Worm (Caenorhabditis elegans) whole organism, midembryonic: ENCODE data around the gene C03E10.1.
"Not testable (repeated sequence)": the region's sequence is repeated elsewhere in the genome, so short reads cannot be mapped to it uniquely, and the experiment has no call there.

ENCODE experiments used
- T22C8.4 ChIP-seq: fragments of 200-800 bp; sonication (Bioruptor generic); IDR thresholded peaks from 2 replicates; pipeline ENCODE4 v1.3.6; 2022; ENCODE audit warnings: missing genetic modification characterization, missing compliant biosample characterization
- cog-1 ChIP-seq: sonication (generic microtip); optimal IDR thresholded peaks from 2 replicates; lab custom pipeline; 2016; ENCODE audit warnings: missing genetic modification characterization, missing compliant biosample characterization
- flt-1 ChIP-seq: fragments of 200-800 bp; sonication (Bioruptor generic); IDR thresholded peaks from 2 replicates; pipeline ENCODE4 v1.3.6; 2022; ENCODE audit warnings: missing genetic modification characterization, missing compliant biosample characterization
- klf-2 ChIP-seq: fragments of 200-800 bp; sonication (Bioruptor generic); conservative IDR thresholded peaks from 2 replicates; pipeline ENCODE4 v1.3.6; 2022; ENCODE audit warnings: missing genetic modification reagents, missing genetic modification characterization, missing compliant biosample characterization
- med-1 ChIP-seq: sonication (generic microtip); optimal IDR thresholded peaks from 2 replicates; lab custom pipeline; 2017; ENCODE audit warnings: missing genetic modification characterization, mild to moderate bottlenecking, missing compliant biosample characterization, antibody characterized with exemption, missing genetic modification reagents; ENCODE audit not compliant: insufficient read depth
- ref-1 ChIP-seq: fragments of 200-800 bp; sonication (Bioruptor generic); conservative IDR thresholded peaks from 2 replicates; pipeline ENCODE4 v1.3.6; 2022; ENCODE audit warnings: missing genetic modification reagents, missing genetic modification characterization, missing compliant biosample characterization
- tab-1 ChIP-seq: fragments of 200-800 bp; sonication (Bioruptor generic); IDR thresholded peaks from 2 replicates; pipeline ENCODE4 v1.3.6; 2022; ENCODE audit warnings: missing genetic modification characterization, missing compliant biosample characterization
- ztf-23 ChIP-seq: fragments of 200-800 bp; sonication (Bioruptor generic); IDR thresholded peaks from 2 replicates; pipeline ENCODE4 v1.3.6; 2022; ENCODE audit warnings: missing genetic modification reagents, missing genetic modification characterization, missing compliant biosample characterization
- ztf-29 ChIP-seq: fragments of 200-800 bp; sonication (Bioruptor generic); IDR thresholded peaks from 2 replicates; pipeline ENCODE4 v1.3.6; 2022; ENCODE audit warnings: missing genetic modification reagents, missing genetic modification characterization, missing compliant biosample characterization

C03E10.1 gene

DNA sequence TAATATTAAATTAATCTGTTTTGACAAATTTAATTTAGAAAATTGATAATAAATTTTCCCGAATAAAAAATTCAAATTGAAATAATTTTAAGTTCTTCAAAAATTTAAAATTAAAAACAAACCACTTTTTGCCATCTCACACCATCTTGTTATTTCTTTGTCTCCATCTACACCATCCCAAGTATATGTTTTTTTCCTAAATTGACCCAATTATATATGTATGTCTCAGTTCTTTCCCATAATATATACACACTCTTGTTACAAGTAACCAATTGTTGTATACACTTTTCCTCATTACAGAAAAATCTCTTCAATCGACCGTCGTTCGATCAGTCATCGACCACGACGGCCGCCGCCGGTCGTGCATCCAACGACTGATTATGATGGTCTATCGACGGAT is 8.7 kb upstream of the C03E10.1 start, which contains the start of gene gly-20:
Gene gly-20, plus strand, starts transcription at position 301 of the 400 bp plus-strand sequence.
- TF ChIP-seq flt-1 (GFP tag; lab: Robert Waterston, UW) (no peak), cog-1 (no peak)

DNA sequence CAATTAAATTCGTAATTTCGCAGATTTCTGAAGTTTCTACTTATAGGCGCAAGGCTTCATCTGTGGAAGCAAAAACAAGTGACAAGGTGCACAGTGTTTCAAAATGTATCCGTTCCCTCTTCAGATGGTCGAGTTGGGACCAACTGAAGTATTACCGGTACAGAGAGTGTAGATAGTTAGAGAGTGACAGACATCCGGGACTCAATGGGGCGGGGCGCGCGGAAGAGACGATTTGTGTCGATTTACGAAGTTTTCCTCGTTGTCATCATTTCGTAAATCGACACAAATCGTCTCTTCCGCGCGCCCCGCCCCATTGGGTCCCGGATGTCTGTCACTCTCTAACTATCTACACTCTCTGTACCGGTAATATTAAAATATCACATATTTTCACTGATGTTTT is 4.9 kb upstream of the C03E10.1 start, which contains the start of gene C03E10.3:
Gene C03E10.3, plus strand, starts transcription at position 301 of the 400 bp plus-strand sequence.
- TF ChIP-seq ref-1 (GFP tag; lab: Robert Waterston, UW); tab-1 (GFP tag; lab: Robert Waterston, UW); med-1: not testable (repeated sequence)

DNA sequence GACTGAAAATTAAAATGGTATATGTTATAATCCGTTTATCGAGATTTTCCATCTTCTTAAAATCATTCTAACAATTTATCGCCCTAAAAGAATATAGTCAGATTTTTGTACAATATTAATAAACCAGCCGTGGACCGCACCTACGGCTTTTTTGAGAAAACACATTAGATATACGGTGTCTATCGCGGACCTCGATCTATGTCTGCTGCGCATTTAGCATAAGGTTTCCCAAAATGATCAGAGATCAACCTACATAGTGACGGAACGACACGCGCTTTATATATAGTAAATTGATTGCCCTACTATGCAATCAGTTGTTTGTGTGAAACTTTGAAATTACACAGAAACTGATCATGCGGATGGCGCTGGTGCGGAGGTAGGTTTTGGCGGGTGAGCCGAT is 1.7 kb downstream of the C03E10.1 start:
- TF ChIP-seq tab-1 (GFP tag; lab: Robert Waterston, UW) (no peak), med-1 (no peak)

DNA sequence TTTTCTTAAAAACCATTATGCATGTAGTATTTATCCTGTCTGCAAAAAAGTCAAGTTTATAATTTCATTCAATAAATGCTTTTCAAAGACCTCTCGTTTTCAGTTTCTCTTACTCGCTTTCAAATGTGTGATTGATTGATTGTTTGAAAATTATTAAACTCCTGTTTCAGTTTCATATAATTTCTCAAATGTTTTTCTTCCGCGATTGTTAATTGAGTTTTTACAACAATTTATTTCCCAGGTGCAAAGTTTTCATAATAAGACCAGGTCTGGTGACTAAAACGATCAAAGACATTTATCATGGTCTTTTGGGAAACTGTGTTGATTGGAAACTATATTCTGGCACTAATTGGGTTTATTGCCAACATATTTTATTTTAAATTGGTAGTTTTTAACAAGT is 3.4 kb downstream of the C03E10.1 start, which contains the start of gene T03F7.6:
Gene T03F7.6, plus strand, starts transcription at position 301 of the 400 bp plus-strand sequence.
- no peak for TF ChIP-seq flt-1 (GFP tag; lab: Robert Waterston, UW)
- TF ChIP-seq cog-1, result no peak
- TF ChIP-seq klf-2 (GFP tag; lab: Robert Waterston, UW), result no peak
- no peak for TF ChIP-seq ztf-23
- no peak for TF ChIP-seq med-1
- no peak for TF ChIP-seq ref-1 (GFP tag; lab: Robert Waterston, UW)
- no peak for TF ChIP-seq ztf-29
- TF ChIP-seq tab-1 (GFP tag; lab: Robert Waterston, UW), result no peak
- no peak for TF ChIP-seq T22C8.4 (GFP tag; lab: Robert Waterston, UW)

DNA sequence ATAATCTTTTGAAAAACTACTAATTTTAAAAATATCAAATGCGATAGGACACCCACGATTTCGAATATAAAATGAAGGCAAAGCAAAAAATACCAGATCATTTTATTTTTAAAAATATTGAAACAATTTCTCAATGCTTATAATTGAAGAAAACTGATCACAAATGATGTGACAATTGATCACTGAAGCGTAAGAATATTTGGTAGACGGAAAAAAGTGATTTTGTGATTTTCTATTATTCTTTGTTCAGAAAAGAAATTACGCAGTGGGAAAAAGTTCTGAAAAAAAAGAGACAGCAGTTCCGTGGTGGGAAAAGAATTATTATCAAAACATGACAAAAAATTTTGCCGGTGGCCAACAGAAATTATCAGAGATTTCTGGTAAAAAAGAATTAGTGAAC is 7.6 kb downstream of the C03E10.1 start, which contains the start of gene T03F7.5:
Gene T03F7.5, minus strand, starts transcription at position 101 of the 400 bp plus-strand sequence.
- TF ChIP-seq flt-1 (GFP tag; lab: Robert Waterston, UW) (no peak), med-1 (no peak)

DNA sequence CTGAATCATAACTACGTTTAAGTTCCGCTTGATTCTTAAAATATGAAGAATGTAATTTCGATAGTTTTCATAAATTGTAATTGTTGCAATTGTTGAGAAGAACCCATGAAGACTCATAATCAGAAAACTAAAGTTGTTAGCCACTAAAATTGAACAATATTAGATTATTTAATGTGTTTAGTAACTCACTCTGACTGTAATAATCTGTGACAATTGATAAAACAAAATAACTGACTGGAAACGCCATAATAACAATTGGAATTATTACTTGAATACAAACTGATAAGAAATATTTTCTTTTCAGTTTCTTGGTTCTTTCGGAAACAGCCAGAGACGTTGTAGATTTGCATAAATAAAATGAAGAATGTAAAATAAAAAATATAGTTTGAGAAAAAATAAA is 8.4 kb downstream of the C03E10.1 start:
- TF ChIP-seq med-1 (no peak), ztf-29 (no peak), flt-1 (GFP tag; lab: Robert Waterston, UW) (no peak), klf-2 (GFP tag; lab: Robert Waterston, UW) (no peak), ref-1 (GFP tag; lab: Robert Waterston, UW) (no peak), T22C8.4 (GFP tag; lab: Robert Waterston, UW) (no peak), ztf-23 (no peak), tab-1 (GFP tag; lab: Robert Waterston, UW) (no peak), cog-1 (no peak)

DNA sequence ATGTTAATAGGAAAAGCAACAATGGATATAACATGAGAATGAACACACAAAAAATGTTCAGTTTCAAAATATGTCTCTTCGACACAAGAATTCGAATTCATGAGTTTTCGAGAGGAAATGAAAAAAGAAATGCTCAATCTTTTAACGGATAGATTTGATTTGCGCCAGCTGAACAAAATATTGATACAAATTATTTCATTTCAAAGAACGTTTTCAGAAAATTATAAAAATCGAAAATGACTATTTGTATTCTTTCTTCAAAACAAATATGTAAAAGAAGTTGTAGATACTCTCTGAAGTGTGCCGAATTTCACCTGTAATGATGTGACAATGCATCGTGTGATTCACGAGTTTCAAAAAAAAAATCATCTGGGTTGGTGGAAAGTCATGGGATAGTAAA is 9.6 kb downstream of the C03E10.1 start, which contains the start of gene srh-47:
Gene srh-47, minus strand, starts transcription at position 101 of the 400 bp plus-strand sequence.
- TF ChIP-seq tab-1 (GFP tag; lab: Robert Waterston, UW) (no peak), flt-1 (GFP tag; lab: Robert Waterston, UW) (no peak), ztf-29 (no peak), klf-2 (GFP tag; lab: Robert Waterston, UW) (no peak), med-1 (no peak), T22C8.4 (GFP tag; lab: Robert Waterston, UW) (no peak), cog-1 (no peak), ztf-23 (no peak), ref-1 (GFP tag; lab: Robert Waterston, UW) (no peak)

DNA sequence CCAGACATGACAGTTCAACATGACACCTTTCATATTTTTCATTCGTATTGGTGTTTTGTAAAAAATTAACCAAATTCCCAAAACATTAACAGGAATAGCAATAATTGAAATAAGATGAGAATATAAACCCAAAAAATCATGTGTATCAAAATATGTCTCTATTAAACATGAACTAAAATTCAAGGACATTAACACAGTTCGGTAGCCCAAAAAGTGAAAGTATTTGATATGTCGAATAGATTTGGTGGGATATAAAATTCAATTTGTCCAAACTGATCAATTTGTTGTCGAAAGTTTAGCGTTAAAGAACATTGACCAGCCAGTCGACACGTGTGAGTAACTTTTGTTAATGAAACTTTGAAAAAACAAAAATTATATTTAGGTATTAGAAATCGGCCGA is 11.7 kb downstream of the C03E10.1 start, which contains the start of gene srh-46:
Gene srh-46, minus strand, starts transcription at position 189 of the 400 bp plus-strand sequence.
- TF ChIP-seq tab-1 (GFP tag; lab: Robert Waterston, UW) (no peak), ztf-29 (no peak), T22C8.4 (GFP tag; lab: Robert Waterston, UW) (no peak), flt-1 (GFP tag; lab: Robert Waterston, UW) (no peak), klf-2 (GFP tag; lab: Robert Waterston, UW) (no peak), med-1 (no peak), ztf-23 (no peak), cog-1 (no peak), ref-1 (GFP tag; lab: Robert Waterston, UW) (no peak)

DNA sequence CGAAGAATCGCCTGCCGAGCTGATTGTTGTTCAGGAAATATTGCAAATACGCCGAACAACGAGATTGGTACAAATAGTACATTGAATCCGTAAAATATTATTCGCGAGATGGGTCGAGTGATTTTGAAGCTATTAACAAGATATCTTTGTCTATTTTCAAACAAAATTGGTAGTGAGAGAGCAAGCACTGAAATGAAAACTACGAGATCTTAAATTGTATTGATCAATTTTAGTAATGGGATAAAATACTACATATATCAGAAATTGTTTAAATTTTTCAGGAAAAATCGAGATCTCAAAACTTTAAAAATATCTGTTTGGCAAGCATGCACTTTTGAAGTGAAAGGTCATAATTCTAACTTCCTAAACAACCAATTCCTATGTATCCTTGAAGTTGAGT is 13.2 kb downstream of the C03E10.1 start:
- TF ChIP-seq med-1 (no peak), flt-1 (GFP tag; lab: Robert Waterston, UW) (no peak), klf-2 (GFP tag; lab: Robert Waterston, UW) (no peak), cog-1 (no peak)

DNA sequence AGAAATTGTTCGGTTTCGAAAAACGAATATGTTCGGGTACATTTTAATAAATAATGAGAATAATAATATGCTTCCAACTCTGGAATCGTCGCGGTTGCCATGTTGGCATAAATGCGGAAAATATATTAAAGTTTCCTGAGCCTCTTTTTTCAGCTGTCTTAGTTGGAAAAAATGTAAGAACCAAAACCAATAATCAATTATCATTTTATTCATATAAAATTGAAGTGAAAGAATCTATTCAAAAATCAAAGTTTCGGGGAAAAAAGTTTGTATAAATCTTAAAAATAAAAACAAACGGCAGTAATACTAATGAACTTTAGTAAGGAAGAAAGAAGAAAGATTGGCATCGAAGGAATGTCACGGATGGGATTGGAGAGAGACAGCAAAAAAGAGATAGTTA is 13.9 kb downstream of the C03E10.1 start, which contains the start of gene srh-45:
Gene srh-45, minus strand, starts transcription at position 101 of the 400 bp plus-strand sequence.
- TF ChIP-seq med-1, result no peak
- TF ChIP-seq klf-2 (GFP tag; lab: Robert Waterston, UW), result no peak
- TF ChIP-seq ztf-29, result no peak
- no peak for TF ChIP-seq flt-1 (GFP tag; lab: Robert Waterston, UW)
- no peak for TF ChIP-seq cog-1
- TF ChIP-seq ztf-23, result no peak

DNA sequence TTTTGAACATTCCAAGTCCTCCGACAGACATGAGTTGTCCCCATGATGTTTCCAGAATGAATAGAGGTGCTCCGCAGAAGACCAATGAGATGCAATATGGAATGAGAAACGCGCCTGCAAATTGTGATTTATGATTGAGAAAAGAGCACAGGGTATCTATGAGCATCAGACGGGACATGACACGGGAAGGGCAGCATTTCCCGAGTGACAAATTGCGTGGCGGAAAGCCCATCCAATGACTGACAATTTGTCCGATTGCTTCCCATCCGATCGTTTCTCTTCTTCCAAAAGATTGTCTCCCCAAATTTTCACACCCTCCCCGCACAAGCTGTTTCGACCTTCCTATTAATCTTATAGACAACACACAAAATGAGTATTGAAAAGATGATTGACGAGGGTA is 16.8 kb downstream of the C03E10.1 start:
- TF ChIP-seq ref-1 (GFP tag; lab: Robert Waterston, UW), result no peak
- no peak for TF ChIP-seq med-1

DNA sequence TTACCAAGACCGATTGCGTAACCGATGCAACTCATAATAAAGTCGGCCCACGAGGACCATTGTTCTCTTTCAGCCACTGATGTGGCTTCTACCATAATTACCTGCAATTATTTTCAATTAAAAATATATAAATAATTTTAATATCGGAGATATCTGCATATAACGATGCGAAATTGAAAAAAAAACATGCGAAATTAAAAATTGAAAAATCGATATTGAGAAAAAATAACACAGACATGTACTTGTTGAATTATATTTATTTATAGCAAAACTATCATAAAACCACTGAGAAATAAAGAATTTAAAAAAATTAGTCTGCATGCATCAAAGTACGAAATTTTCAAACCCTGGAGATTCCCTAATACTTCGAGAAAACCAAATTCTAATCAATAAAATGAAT is 17.4 kb downstream of the C03E10.1 start, which contains the start of gene snf-11:
Gene snf-11, minus strand, starts transcription at position 101 of the 400 bp plus-strand sequence.
- no peak for TF ChIP-seq ztf-23
- no peak for TF ChIP-seq ref-1 (GFP tag; lab: Robert Waterston, UW)
- TF ChIP-seq med-1, result no peak
- TF ChIP-seq T22C8.4 (GFP tag; lab: Robert Waterston, UW), result no peak
- no peak for TF ChIP-seq klf-2 (GFP tag; lab: Robert Waterston, UW)
- no peak for TF ChIP-seq tab-1 (GFP tag; lab: Robert Waterston, UW)
- TF ChIP-seq flt-1 (GFP tag; lab: Robert Waterston, UW), result no peak
- TF ChIP-seq ztf-29, result no peak
- TF ChIP-seq cog-1, result no peak
